Fruit fly (Drosophila melanogaster) whole organism, embryonic: ENCODE results near the gene E2f1.
A peak's percentile ranks its signal among the peaks of the same experiment; 100 is the strongest.

Experiments used
- Atf6 ChIP-seq: fragments of 200-800 bp; sonication (Bioruptor generic); IDR thresholded peaks from 2 replicates; pipeline ENCODE4 v1.3.6; 2022; ENCODE audit warnings: missing biosample characterization, missing genetic modification characterization
- BEAF-32 ChIP-seq: fragments of 200-800 bp; sonication (Bioruptor generic); optimal IDR thresholded peaks from 3 replicates; lab custom pipeline; 2017; ENCODE audit warnings: missing biosample characterization, missing genetic modification characterization, mild to moderate bottlenecking, moderate library complexity, missing genetic modification reagents
- CG12299 ChIP-seq: fragments of 200-800 bp; sonication (Bioruptor generic); optimal IDR thresholded peaks from 2 replicates; lab custom pipeline; 2018; ENCODE audit warnings: missing biosample characterization, mild to moderate bottlenecking, missing genetic modification characterization
- CG12391 ChIP-seq: fragments of 200-800 bp; sonication (Bioruptor generic); optimal IDR thresholded peaks from 3 replicates; lab custom pipeline; 2018; ENCODE audit warnings: missing biosample characterization, mild to moderate bottlenecking, missing genetic modification characterization, moderate library complexity
- CG1529 ChIP-seq: fragments of 200-800 bp; sonication (Bioruptor generic); optimal IDR thresholded peaks from 3 replicates; lab custom pipeline; 2018; ENCODE audit warnings: missing biosample characterization, missing genetic modification characterization
- CG15696 ChIP-seq: fragments of 200-800 bp; sonication (Bioruptor generic); optimal IDR thresholded peaks from 2 replicates; lab custom pipeline; 2019; ENCODE audit warnings: missing biosample characterization, mild to moderate bottlenecking, missing genetic modification characterization, moderate library complexity
- CG2120 ChIP-seq: fragments of 200-800 bp; sonication (Bioruptor generic); optimal IDR thresholded peaks from 3 replicates; lab custom pipeline; 2016; ENCODE audit warnings: missing biosample characterization, missing genetic modification characterization
- CG2678 ChIP-seq: fragments of 200-800 bp; sonication (Bioruptor generic); optimal IDR thresholded peaks from 3 replicates; lab custom pipeline; 2019; ENCODE audit warnings: missing biosample characterization, mild to moderate bottlenecking, missing genetic modification characterization, moderate library complexity
- CG2712 ChIP-seq: fragments of 200-800 bp; optimal IDR thresholded peaks from 3 replicates; lab custom pipeline; 2019; ENCODE audit warnings: missing biosample characterization, mild to moderate bottlenecking, missing genetic modification characterization, moderate library complexity
- CG31365 ChIP-seq: fragments of 200-800 bp; sonication (Bioruptor generic); optimal IDR thresholded peaks from 2 replicates; lab custom pipeline; 2018; ENCODE audit warnings: missing biosample characterization, mild to moderate bottlenecking, missing genetic modification characterization
- CG6813 ChIP-seq: fragments of 200-800 bp; sonication (Bioruptor generic); optimal IDR thresholded peaks from 2 replicates; lab custom pipeline; 2017; ENCODE audit warnings: missing biosample characterization, missing genetic modification characterization, mild to moderate bottlenecking, moderate library complexity, missing genetic modification reagents
- CG8290 ChIP-seq, 3 experiments: fragments of 200-800 bp; sonication (Bioruptor generic); optimal IDR thresholded peaks; 2 replicates each; lab custom pipeline; 2016 to 2019; ENCODE audit warnings: missing biosample characterization in 3 of 3, missing genetic modification characterization in 3 of 3, mild to moderate bottlenecking in 2 of 3, moderate library complexity in 1 of 3
- Chrac-16 ChIP-seq: fragments of 200-800 bp; sonication (Bioruptor generic); optimal IDR thresholded peaks from 3 replicates; lab custom pipeline; 2016; ENCODE audit warnings: missing biosample characterization, missing genetic modification characterization
- D ChIP-seq, 2 experiments: fragments of 200-800 bp in 1 of 2; fragments of >200 bp in 1 of 2; sonication (Bioruptor generic) in 1 of 2; optimal IDR thresholded peaks; 2 replicates in 1 of 2; 3 replicates in 1 of 2; lab custom pipeline; 2017; ENCODE audit warnings: mild to moderate bottlenecking in 1 of 2, missing biosample characterization in 1 of 2, missing genetic modification characterization in 1 of 2, missing genetic modification reagents in 1 of 2
- Deaf1 ChIP-seq: fragments of 200-800 bp; optimal IDR thresholded peaks from 3 replicates; lab custom pipeline; 2019; ENCODE audit warnings: missing biosample characterization, mild to moderate bottlenecking, missing genetic modification characterization, moderate library complexity
- E2f2 ChIP-seq: fragments of 200-800 bp; sonication (Bioruptor generic); IDR thresholded peaks from 2 replicates; pipeline ENCODE4 v1.3.6; 2022; ENCODE audit warnings: missing biosample characterization, missing genetic modification characterization
- HLH3B ChIP-seq: fragments of 200-800 bp; sonication (Bioruptor generic); IDR thresholded peaks from 2 replicates; pipeline ENCODE4 v1.3.6; 2022; ENCODE audit warnings: missing biosample characterization, missing genetic modification characterization
- Hand ChIP-seq: fragments of 200-800 bp; sonication (Bioruptor generic); optimal IDR thresholded peaks from 2 replicates; lab custom pipeline; 2017; ENCODE audit warnings: mild to moderate bottlenecking, missing biosample characterization, missing genetic modification reagents, missing genetic modification characterization
- Med ChIP-seq: fragments of 200-800 bp; sonication (Bioruptor generic); peaks from one replicate; lab custom pipeline; 2016; ENCODE audit warnings: missing biosample characterization, missing genetic modification characterization, mild to moderate bottlenecking, inconsistent platforms, moderate library complexity
- NK7.1 ChIP-seq: fragments of 200-800 bp; sonication (Bioruptor generic); optimal IDR thresholded peaks from 3 replicates; lab custom pipeline; 2016; ENCODE audit warnings: missing biosample characterization, missing genetic modification characterization
- Nf-YB ChIP-seq: fragments of 200-800 bp; sonication (Bioruptor generic); optimal IDR thresholded peaks from 3 replicates; lab custom pipeline; 2019; ENCODE audit warnings: missing biosample characterization, mild to moderate bottlenecking, missing genetic modification characterization, moderate library complexity
- Sox100B ChIP-seq: fragments of 200-800 bp; sonication (Bioruptor generic); optimal IDR thresholded peaks from 3 replicates; lab custom pipeline; 2018; ENCODE audit warnings: missing biosample characterization, mild to moderate bottlenecking, missing genetic modification characterization
- Sox102F ChIP-seq: fragments of 200-800 bp; sonication (Bioruptor generic); optimal IDR thresholded peaks from 2 replicates; lab custom pipeline; 2018; ENCODE audit warnings: missing biosample characterization, mild to moderate bottlenecking, missing genetic modification characterization, moderate library complexity
- Usf ChIP-seq: fragments of 200-800 bp; sonication (Bioruptor generic); optimal IDR thresholded peaks from 2 replicates; lab custom pipeline; 2017; ENCODE audit warnings: missing genotype, missing biosample characterization, missing genetic modification characterization
- Xbp1 ChIP-seq: fragments of 200-800 bp; sonication (Bioruptor generic); optimal IDR thresholded peaks from 3 replicates; lab custom pipeline; 2016; ENCODE audit warnings: missing biosample characterization, mild to moderate bottlenecking, missing genetic modification characterization
- bab2 ChIP-seq: fragments of 200-800 bp; sonication (Bioruptor generic); optimal IDR thresholded peaks from 2 replicates; lab custom pipeline; 2016; ENCODE audit warnings: missing biosample characterization, missing genetic modification characterization
- bcd ChIP-seq: fragments of 200-800 bp; sonication (Bioruptor generic); optimal IDR thresholded peaks from 2 replicates; lab custom pipeline; 2017; ENCODE audit warnings: missing biosample characterization, mild to moderate bottlenecking, missing genetic modification characterization
- cad ChIP-seq: fragments of >200 bp; optimal IDR thresholded peaks from 2 replicates; lab custom pipeline; 2017; ENCODE audit warnings: missing biosample characterization, missing genetic modification characterization
- chm ChIP-seq: fragments of 200-800 bp; sonication (Bioruptor generic); IDR thresholded peaks from 2 replicates; pipeline ENCODE4 v1.3.6; 2022; ENCODE audit warnings: missing biosample characterization, missing genetic modification characterization
- cwo ChIP-seq: fragments of 200-800 bp; sonication (Bioruptor generic); optimal IDR thresholded peaks from 3 replicates; lab custom pipeline; 2017; ENCODE audit warnings: missing biosample characterization, missing genetic modification characterization, mild to moderate bottlenecking, moderate library complexity, missing genetic modification reagents
- fd96Cb ChIP-seq: fragments of 200-800 bp; sonication (Bioruptor generic); optimal IDR thresholded peaks from 2 replicates; lab custom pipeline; 2018; ENCODE audit warnings: missing biosample characterization, mild to moderate bottlenecking, missing genetic modification characterization, moderate library complexity
- hkb ChIP-seq, 2 experiments: fragments of 200-800 bp in 1 of 2; fragments of >200 bp in 1 of 2; sonication (Bioruptor generic) in 1 of 2; IDR thresholded peaks in 1 of 2; optimal IDR thresholded peaks in 1 of 2; 2 replicates each; pipeline versions ENCODE4 v1.3.6 to Lab custom; 2017 to 2022; ENCODE audit warnings: missing biosample characterization in 1 of 2, missing genetic modification characterization in 1 of 2
- kni ChIP-seq: fragments of 200-800 bp; sonication (Bioruptor generic); optimal IDR thresholded peaks from 3 replicates; lab custom pipeline; 2017; ENCODE audit warnings: mild to moderate bottlenecking, missing biosample characterization, missing genetic modification reagents, missing genetic modification characterization
- lab ChIP-seq: fragments of 200-800 bp; sonication (Bioruptor generic); optimal IDR thresholded peaks from 3 replicates; lab custom pipeline; 2017; ENCODE audit warnings: missing biosample characterization, missing genetic modification characterization, mild to moderate bottlenecking, moderate library complexity, missing genetic modification reagents
- mirr ChIP-seq: fragments of 200-800 bp; sonication (Bioruptor generic); optimal IDR thresholded peaks from 3 replicates; lab custom pipeline; 2018; ENCODE audit warnings: missing biosample characterization, mild to moderate bottlenecking, missing genetic modification characterization
- mld ChIP-seq: fragments of 200-800 bp; sonication (Bioruptor generic); IDR thresholded peaks from 3 replicates; pipeline ENCODE4 v1.3.6; 2022; ENCODE audit warnings: missing biosample characterization, missing genetic modification characterization; ENCODE audit not compliant: partially characterized antibody
- nmo ChIP-seq: fragments of 200-800 bp; sonication (Bioruptor generic); optimal IDR thresholded peaks from 2 replicates; lab custom pipeline; 2018; ENCODE audit warnings: missing biosample characterization, mild to moderate bottlenecking, missing genetic modification characterization, moderate library complexity
- onecut ChIP-seq: fragments of 200-800 bp; sonication (Bioruptor generic); IDR thresholded peaks from 2 replicates; pipeline ENCODE4 v1.3.6; 2022; ENCODE audit warnings: missing biosample characterization, missing genetic modification characterization
- phol ChIP-seq: fragments of 200-800 bp; sonication (Bioruptor generic); optimal IDR thresholded peaks from 3 replicates; lab custom pipeline; 2018; ENCODE audit warnings: missing biosample characterization, mild to moderate bottlenecking, missing genetic modification characterization, moderate library complexity
- psq ChIP-seq: fragments of 200-800 bp; sonication (Bioruptor generic); optimal IDR thresholded peaks from 2 replicates; lab custom pipeline; 2017; ENCODE audit warnings: missing biosample characterization, missing genetic modification characterization
- run ChIP-seq: fragments of 200-800 bp; sonication (Bioruptor generic); optimal IDR thresholded peaks from 3 replicates; lab custom pipeline; 2018; ENCODE audit warnings: missing biosample characterization, mild to moderate bottlenecking, missing genetic modification characterization
- sd ChIP-seq: fragments of 200-800 bp; sonication (Bioruptor generic); optimal IDR thresholded peaks from 3 replicates; lab custom pipeline; 2018; ENCODE audit warnings: missing biosample characterization, mild to moderate bottlenecking, missing genetic modification characterization, moderate library complexity
- tap ChIP-seq: fragments of 200-800 bp; optimal IDR thresholded peaks from 3 replicates; lab custom pipeline; 2019; ENCODE audit warnings: missing biosample characterization, mild to moderate bottlenecking, missing genetic modification characterization, moderate library complexity
- tio ChIP-seq: fragments of 200-800 bp; sonication (Bioruptor generic); optimal IDR thresholded peaks from 2 replicates; lab custom pipeline; 2017; ENCODE audit warnings: missing biosample characterization, missing genetic modification characterization, inconsistent platforms
- tx ChIP-seq: fragments of 200-800 bp; sonication (Bioruptor generic); optimal IDR thresholded peaks from 2 replicates; lab custom pipeline; 2016; ENCODE audit warnings: missing biosample characterization, missing genetic modification characterization
- yki ChIP-seq: fragments of >200 bp; optimal IDR thresholded peaks from 3 replicates; lab custom pipeline; 2018

E2f1 gene

dm6 chr3R:21632930-21633780, 27.5 kb downstream of the E2f1 start (continued):
- TF ChIP-seq BEAF-32, result peak; percentile 74
- TF ChIP-seq NK7.1, result no peak
- TF ChIP-seq bcd, result peak; percentile 7
- peak; percentile 52 for TF ChIP-seq CG1529 (GFP tag; lab: Kevin White, UChicago)
- peak; percentile 74 for TF ChIP-seq Sox102F (GFP tag; lab: Kevin White, UChicago)
- TF ChIP-seq D (optimal IDR thresholded peaks at IDR 0.05; lab: Kevin White, UChicago), result no peak
- TF ChIP-seq D (GFP tag; optimal IDR thresholded peaks at IDR 0.05; lab: Kevin White, UChicago), result peak; percentile 29
- TF ChIP-seq chm, result no peak
- peak; percentile 28 for TF ChIP-seq CG15696 (tag; lab: Kevin White, UChicago)
- peak; percentile 13 for TF ChIP-seq lab (GFP tag; lab: Kevin White, UChicago)
- TF ChIP-seq CG2120 (GFP tag; lab: Kevin White, UChicago), result peak; percentile 27
- peak; percentile 75 for TF ChIP-seq Med
- peak; percentile 10 for TF ChIP-seq CG6813 (GFP tag; lab: Kevin White, UChicago)
- no peak for TF ChIP-seq bab2 (GFP tag; lab: Kevin White, UChicago)
- peak; percentile 13 for TF ChIP-seq cwo (GFP tag; lab: Kevin White, UChicago)
- TF ChIP-seq fd96Cb, result peak; percentile 38
- TF ChIP-seq nmo (GFP tag; lab: Kevin White, UChicago), result peak; percentile 63
- TF ChIP-seq Atf6 (GFP tag; lab: Robert Waterston, UW), result no peak
- peak; percentile 8 for TF ChIP-seq psq (GFP tag; lab: Kevin White, UChicago)
- TF ChIP-seq tap (tag; lab: Kevin White, UChicago), result peak; percentile 64
- peak; percentile 16 for TF ChIP-seq Chrac-16 (GFP tag; lab: Kevin White, UChicago)
- TF ChIP-seq Xbp1, result peak; percentile 30
- no peak for TF ChIP-seq E2f2 (GFP tag; lab: Robert Waterston, UW)
- TF ChIP-seq Usf, result no peak
- TF ChIP-seq tx (GFP tag; lab: Kevin White, UChicago), result no peak
- TF ChIP-seq phol (tag; lab: Kevin White, UChicago), result peak; percentile 72
- TF ChIP-seq yki (lab: Kevin White, UChicago), result peak; percentile 78
- TF ChIP-seq CG2678, result peak; percentile 66
- TF ChIP-seq HLH3B (GFP tag; lab: Robert Waterston, UW), result no peak
- peak; percentile 41 for TF ChIP-seq Hand
- peak; percentile 20 for TF ChIP-seq Nf-YB
- TF ChIP-seq CG2712 (tag; lab: Kevin White, UChicago), result peak; percentile 84
- peak; percentile 30 for TF ChIP-seq cad (GFP tag; lab: Kevin White, UChicago)
- TF ChIP-seq onecut (GFP tag; lab: Robert Waterston, UW), result peak; percentile 41; the same call in 1 of the 2 replicates
- TF ChIP-seq Deaf1, result peak; percentile 13
- no peak for TF ChIP-seq hkb (optimal IDR thresholded peaks at IDR 0.05; lab: Kevin White, UChicago)
- no peak for TF ChIP-seq hkb (GFP tag; IDR thresholded peaks at IDR 0.05; lab: Robert Waterston, UW)
- no peak for TF ChIP-seq run (tag; lab: Kevin White, UChicago)
- peak; percentile 59 for TF ChIP-seq mirr (GFP tag; lab: Kevin White, UChicago)
- TF ChIP-seq mld (GFP tag; lab: Robert Waterston, UW), result no peak
- TF ChIP-seq Sox100B (GFP tag; lab: Kevin White, UChicago), result peak; percentile 68
- peak; percentile 52 for TF ChIP-seq kni (GFP tag; lab: Kevin White, UChicago)
- peak; percentile 79 for TF ChIP-seq CG12391 (tag; lab: Kevin White, UChicago)
- TF ChIP-seq CG31365 (tag; lab: Kevin White, UChicago), result peak; percentile 41
- peak; percentile 26 for TF ChIP-seq tio (GFP tag; lab: Kevin White, UChicago)
- peak; percentile 8 for TF ChIP-seq CG8290 (GFP tag; optimal IDR thresholded peaks at IDR 0.05; lab: Kevin White, UChicago)
- TF ChIP-seq CG8290 (tag; optimal IDR thresholded peaks at IDR 0.05; lab: Kevin White, UChicago), result peak in 1 of 2 experiments; percentile 51
- peak; percentile 64 for TF ChIP-seq sd (tag; lab: Kevin White, UChicago)
- no peak for TF ChIP-seq CG12299 (tag; lab: Kevin White, UChicago)
